Fruit fly (Drosophila melanogaster) whole organism, larva: ENCODE measurements around the gene Drsl4.

ENCODE experiments used
- noc ChIP-seq: fragments of 200-800 bp; sonication (Bioruptor generic); optimal IDR thresholded peaks from 3 replicates; lab custom pipeline; 2019; ENCODE audit warnings: missing biosample characterization, mild to moderate bottlenecking, missing genetic modification characterization, moderate library complexity

Drsl4 gene

dm6 chr3L:3315288-3315687 is at the start of gene Drsl4:
Gene Drsl4 (plus strand): TSS chr3L:3315620.
- TF ChIP-seq noc (tag; lab: Kevin White, UChicago): no peak

DNA sequence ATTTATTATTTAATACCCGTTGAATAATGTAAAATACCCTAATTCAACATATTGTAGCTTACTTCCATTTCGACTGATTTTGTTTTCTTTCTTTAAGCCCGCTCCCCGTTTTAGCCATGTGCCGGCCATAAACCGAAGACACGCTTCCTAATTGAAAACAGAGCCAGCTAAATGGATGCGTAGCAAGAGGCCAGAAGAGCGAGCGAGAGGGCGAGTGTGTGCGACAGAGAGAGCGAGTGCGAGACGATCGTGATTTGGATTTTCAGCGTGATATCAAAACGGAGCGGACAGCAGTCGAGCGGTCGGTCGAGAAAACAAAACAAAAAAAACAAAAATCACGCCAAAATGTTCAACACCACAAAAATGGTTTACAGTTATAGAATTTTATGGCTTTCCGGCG is 49.1 kb upstream of the Drsl4 start:
- TF ChIP-seq noc (tag; lab: Kevin White, UChicago): no peak

dm6 chr3L:3268161-3268560 is 47.3 kb upstream of the Drsl4 start, which contains the start of gene CG34265:
Gene CG34265 (plus strand): TSS chr3L:3268461.
- no peak for TF ChIP-seq noc (tag; lab: Kevin White, UChicago)

DNA sequence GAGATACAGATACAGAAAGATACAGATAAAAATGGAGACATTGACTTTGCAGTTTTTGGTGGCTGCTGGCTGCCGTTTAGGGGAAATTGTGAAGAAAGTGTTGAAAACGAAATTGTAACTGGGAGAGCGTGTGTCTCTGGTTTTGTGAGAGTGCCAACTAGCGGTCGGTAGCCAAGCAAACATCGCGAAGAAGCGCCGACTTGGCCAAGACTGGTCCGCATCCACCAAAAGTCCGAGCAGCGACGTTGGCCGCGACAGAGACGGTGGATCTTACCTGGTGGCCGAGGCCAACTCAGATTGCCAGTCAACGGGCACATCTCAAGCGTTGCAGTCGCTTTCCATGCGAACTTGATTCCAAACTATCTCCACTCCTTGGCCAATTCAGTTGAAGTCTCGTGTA is 44.7 kb upstream of the Drsl4 start, which contains the start of gene CG14960:
CG14960 (plus strand) TSS at position 301 of the 400 bp plus-strand sequence.
- no peak for TF ChIP-seq noc (tag; lab: Kevin White, UChicago)

DNA sequence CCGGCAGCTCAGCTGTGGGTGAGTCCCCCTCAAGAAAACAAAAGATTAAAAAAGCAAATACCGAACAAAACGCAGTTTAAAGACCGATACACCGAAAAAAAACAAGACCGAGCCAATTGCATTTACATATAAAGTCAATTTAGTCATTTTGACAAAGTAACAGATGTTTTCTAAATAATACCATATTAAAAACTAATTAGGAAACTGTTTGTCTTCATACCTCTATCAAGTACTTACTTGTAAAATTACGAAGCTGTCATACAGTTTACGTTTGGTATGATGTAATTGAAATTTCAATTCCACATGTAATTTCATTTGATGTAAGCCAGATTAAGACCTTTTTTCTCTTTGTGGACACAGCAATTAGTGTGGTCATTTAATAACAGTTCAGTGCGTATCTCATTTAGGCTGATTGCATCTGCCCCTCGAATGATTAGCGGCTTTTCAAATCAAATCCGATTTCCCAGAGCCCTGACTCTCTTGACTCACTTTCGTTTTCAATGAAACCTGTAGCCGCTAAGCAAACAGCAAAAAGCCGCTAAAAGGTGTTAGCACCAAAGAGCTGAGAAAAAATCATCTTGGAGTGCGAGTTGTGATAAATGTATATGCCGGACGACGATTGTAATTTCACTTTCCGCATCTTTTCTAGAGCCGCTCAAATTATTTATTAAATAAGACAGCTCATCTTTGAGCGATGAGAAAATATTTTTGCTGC is 40.8 kb upstream of the Drsl4 start:
- no peak for TF ChIP-seq noc (tag; lab: Kevin White, UChicago)

dm6 chr3L:3276930-3277329 is 38.5 kb upstream of the Drsl4 start:
- TF ChIP-seq noc (tag; lab: Kevin White, UChicago): no peak

dm6 chr3L:3279930-3280329 is 35.5 kb upstream of the Drsl4 start, which contains the start of gene CG12017:
Gene CG12017 (plus strand): TSS chr3L:3280239.
- TF ChIP-seq noc (tag; lab: Kevin White, UChicago): no peak

dm6 chr3L:3283264-3283663 is 32.2 kb upstream of the Drsl4 start:
- no peak for TF ChIP-seq noc (tag; lab: Kevin White, UChicago)

dm6 chr3L:3284900-3285299 is 30.5 kb upstream of the Drsl4 start:
- TF ChIP-seq noc (tag; lab: Kevin White, UChicago): no peak

DNA sequence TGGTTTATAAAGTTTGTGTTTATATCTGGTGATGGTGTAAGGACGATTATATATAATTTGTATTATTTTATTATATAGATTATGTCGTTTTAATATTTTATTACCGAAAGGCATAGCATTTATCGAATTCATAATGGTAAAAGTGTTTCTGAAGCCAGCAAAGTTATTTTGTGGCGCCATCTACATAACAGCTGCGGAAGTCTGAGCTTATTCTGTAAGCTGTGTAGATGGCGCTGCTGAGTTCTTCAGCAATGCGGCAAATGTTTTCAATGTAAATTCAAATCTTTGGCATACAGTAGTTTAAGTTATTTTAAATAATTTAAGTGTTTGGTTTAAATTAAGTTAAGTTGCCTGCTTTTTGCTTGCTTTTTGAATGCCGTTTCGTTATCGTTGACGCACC is 27.0 kb upstream of the Drsl4 start:
- TF ChIP-seq noc (tag; lab: Kevin White, UChicago): no peak

DNA sequence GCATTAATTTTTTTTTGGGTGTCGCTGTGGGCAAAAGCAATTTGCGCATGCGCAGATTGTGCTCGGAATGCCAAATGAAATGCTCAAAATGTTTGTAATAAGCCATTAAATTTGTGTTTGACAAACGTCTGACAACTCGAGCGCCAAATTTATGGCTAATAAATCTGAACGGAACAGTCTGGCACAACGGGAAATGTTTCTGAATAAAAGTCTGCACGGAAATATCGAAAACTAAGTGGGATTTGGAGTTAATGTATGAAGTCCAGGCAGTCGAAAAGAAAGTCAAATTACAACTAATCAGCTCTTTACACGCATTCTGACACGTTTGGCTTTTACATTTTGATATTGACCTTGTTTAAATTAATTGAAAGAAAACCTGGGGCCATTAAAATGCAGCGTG is 24.3 kb upstream of the Drsl4 start, which contains the start of gene CG12009:
CG12009 (plus strand) TSS at position 301 of the 400 bp plus-strand sequence.
- no peak for TF ChIP-seq noc (tag; lab: Kevin White, UChicago)

DNA sequence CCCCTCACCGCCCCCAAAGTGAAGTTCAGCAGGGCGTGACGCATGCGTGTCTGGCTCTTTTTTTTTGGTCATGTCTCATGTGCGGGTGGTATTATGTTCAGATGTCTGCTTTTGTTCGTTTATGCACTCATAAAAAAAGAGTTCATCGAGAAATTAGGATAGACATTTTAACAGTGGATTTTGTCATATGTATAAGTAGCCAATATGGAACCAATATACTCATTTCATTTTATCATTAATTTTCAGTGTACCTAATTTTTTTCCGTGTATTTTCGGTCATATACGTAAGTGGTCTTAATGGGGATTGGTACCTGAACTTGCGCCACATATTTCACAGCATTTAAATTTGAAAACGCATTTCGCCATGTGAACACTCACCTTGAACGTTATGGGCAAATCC is 15.1 kb upstream of the Drsl4 start:
- no peak for TF ChIP-seq noc (tag; lab: Kevin White, UChicago)

DNA sequence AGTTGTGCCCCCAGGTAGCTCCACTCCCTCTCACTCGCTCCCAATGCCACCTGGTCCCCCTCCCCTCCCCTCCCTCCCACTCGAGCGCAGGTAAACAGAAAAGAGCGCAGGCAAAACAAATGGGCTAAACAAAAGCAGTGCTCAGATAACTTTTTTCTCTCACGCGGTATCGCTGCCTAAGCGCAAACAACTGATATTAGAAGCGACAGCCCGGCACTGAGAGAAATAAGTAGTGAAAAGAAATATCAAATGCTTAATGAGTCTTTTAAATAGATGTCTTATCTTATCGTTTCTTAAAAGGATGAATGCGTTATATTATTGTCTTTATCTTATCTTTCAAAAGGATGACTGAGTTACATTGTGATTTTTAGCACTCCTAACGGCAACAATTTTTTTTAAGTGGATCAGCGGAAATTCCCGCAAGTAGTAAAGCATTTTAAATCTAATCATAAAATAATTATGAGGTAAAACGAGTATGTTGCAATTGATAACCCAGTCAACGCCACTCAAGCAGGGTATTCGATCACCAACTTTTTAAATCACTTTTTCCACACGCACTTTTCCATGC is 14.2 kb upstream of the Drsl4 start:
- TF ChIP-seq noc (tag; lab: Kevin White, UChicago): peak; percentile 97

DNA sequence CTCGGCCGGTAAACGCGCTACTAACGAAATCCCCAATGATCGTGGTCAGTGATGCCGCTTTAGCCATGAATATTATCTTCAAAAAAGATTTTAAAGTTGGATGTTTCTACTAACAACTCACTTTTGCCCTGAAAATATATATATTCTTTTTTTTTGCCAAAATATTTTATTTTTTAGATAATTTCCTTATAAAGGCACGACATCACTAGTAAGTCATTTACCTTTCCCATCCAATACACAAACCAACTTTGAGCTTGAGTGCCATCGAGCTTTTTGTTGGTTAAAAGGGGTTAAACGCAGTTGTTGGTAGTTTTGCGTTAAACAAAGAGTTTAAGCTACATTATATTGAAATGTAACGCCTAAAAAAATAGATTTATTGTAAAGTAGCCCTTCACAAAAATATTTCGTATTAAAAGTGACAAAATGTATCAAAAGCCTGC is 12.3 kb upstream of the Drsl4 start, which contains the start of gene CG14968:
CG14968 (minus strand) TSS at position 26 of the 440 bp plus-strand sequence.
- peak; percentile 96 for TF ChIP-seq noc (tag; lab: Kevin White, UChicago)

DNA sequence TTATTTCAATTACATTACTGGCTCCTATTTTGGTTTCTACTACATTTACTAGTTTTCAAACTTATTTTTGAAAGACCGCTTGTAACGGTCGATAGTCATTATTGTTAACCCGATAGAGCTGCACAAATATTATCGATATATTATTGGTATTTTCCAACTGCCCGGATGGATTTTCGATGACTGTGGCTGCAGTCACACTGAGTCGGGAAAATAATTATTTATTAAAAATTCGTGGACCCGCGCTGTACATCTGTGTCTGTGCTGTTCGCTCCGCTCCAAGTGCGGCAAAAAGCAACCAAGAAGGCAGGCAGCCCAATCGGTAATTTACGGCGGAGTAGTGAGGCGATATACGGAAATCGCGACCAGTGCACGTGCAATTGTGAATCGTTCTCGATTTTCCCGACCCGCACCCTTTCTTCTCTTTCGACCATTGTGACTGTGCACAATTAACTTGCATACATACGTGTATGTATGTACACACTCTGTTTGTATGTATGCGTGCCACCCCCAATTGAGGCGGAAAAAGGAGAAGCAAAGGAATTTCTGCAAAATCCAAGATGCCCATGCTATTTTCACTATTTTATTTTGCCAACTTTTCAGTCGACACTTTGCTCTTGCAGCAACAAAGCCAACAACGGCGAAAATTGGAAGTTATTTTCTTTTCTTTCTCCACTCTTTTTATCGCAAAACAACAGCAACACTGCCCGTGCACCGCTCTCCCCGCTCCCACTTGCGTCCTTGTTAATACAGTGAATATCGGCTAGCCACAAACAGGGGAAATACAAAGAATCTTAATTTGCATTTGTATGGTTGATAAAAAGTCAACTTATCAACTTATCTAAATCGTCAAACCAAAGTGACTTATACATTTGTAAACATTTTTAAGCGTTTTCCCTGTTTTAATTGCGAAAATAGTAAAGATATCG is 11.6 kb upstream of the Drsl4 start, which contains the start of gene ZnT63C:
ZnT63C (plus strand) TSS at position 175 of the 926 bp plus-strand sequence.
- TF ChIP-seq noc (tag; lab: Kevin White, UChicago): no peak

DNA sequence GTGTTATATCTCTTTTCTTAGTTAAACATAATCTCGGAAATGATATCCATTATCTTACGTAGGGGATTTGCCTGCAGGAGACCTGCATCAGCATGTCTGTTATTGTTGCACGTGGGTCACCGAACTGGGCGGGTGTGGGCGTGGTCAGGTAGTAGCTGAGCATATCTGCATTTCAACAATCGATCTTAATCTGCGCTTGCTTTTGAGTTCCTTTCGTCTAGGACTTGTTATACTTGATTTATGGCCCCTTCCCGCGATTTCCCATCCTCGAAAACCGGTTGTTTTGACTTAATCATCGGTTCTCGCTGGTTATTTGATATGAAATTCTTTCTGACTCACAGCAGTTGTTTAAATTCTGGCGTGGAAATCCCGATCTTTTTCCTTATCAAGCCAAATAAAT is 10.7 kb upstream of the Drsl4 start:
- TF ChIP-seq noc (tag; lab: Kevin White, UChicago): no peak
